Fruit fly (Drosophila melanogaster): Measurements from ENCODE around the gene CG14321.
A peak's percentile ranks its signal among the peaks of the same experiment; 100 is the strongest.

CG14321 gene

dm6 chr3R:17684854-17685253 is 48.5 kb upstream of the CG14321 start, which contains the start of the genes CG31251 and CG31360:
CG31251 (minus strand) TSS chr3R:17684915.
CG31360 (plus strand) TSS chr3R:17685097.
- TF ChIP-seq CG8765 (GFP tag; IDR thresholded peaks at IDR 0.05) = no peak
- TF ChIP-seq HLHmδ (GFP tag; optimal IDR thresholded peaks at IDR 0.05) = no peak
- no peak for TF ChIP-seq vfl (GFP tag; optimal IDR thresholded peaks at IDR 0.05)
- no peak for TF ChIP-seq CG11247 (GFP tag; IDR thresholded peaks at IDR 0.05)
- no peak for TF ChIP-seq cwo (GFP tag; optimal IDR thresholded peaks at IDR 0.05)
- TF ChIP-seq Oli (tag; optimal IDR thresholded peaks at IDR 0.05) = no peak
- TF ChIP-seq dm (GFP tag; optimal IDR thresholded peaks at IDR 0.05) = no peak
- TF ChIP-seq CoRest (tag; optimal IDR thresholded peaks at IDR 0.05) = peak; percentile 29
- TF ChIP-seq CG2129 (GFP tag; IDR thresholded peaks at IDR 0.05; ENCODE audit: partially characterized antibody) = peak; percentile 66
- no peak for TF ChIP-seq CG31388 (GFP tag; optimal IDR thresholded peaks at IDR 0.05)
- no peak for TF ChIP-seq Vsx1 (GFP tag; optimal IDR thresholded peaks at IDR 0.05)
- no peak for TF ChIP-seq CG12104 (GFP tag; optimal IDR thresholded peaks at IDR 0.05)
- TF ChIP-seq E2f2 (GFP tag; IDR thresholded peaks at IDR 0.05) = 0 out of 2 replicates have a peak, but pooled peaks have one; percentile 23
- peak; percentile 22 for TF ChIP-seq Sin3A (optimal IDR thresholded peaks at IDR 0.05)
- TF ChIP-seq CG10209 (GFP tag; optimal IDR thresholded peaks at IDR 0.05) = no peak
- no peak for TF ChIP-seq Dad (GFP tag; optimal IDR thresholded peaks at IDR 0.05)
- TF ChIP-seq stc (GFP tag; IDR thresholded peaks at IDR 0.05) = no peak
- TF ChIP-seq CG4707 (GFP tag; optimal IDR thresholded peaks at IDR 0.05) = no peak
- no peak for TF ChIP-seq CG30403 (GFP tag; optimal IDR thresholded peaks at IDR 0.05)
- no peak for TF ChIP-seq zfh1 (GFP tag; IDR thresholded peaks at IDR 0.05)
- no peak for TF ChIP-seq CG6683 (GFP tag; optimal IDR thresholded peaks at IDR 0.05)
- TF ChIP-seq mam (GFP tag; optimal IDR thresholded peaks at IDR 0.05) = no peak
- TF ChIP-seq gem (tag; optimal IDR thresholded peaks at IDR 0.05) = no peak
- TF ChIP-seq Dp (GFP tag; optimal IDR thresholded peaks at IDR 0.05) = peak; percentile 37
- no peak for TF ChIP-seq CG6654 (GFP tag; optimal IDR thresholded peaks at IDR 0.05)
- TF ChIP-seq Bteb2 (GFP tag; optimal IDR thresholded peaks at IDR 0.05) = no peak
- no peak for TF ChIP-seq CG7987 (GFP tag; optimal IDR thresholded peaks at IDR 0.05)
- TF ChIP-seq sd (tag; optimal IDR thresholded peaks at IDR 0.05) = no peak
- no peak for TF ChIP-seq CG1529 (GFP tag; optimal IDR thresholded peaks at IDR 0.05)
- TF ChIP-seq CG34376 (GFP tag; optimal IDR thresholded peaks at IDR 0.05) = no peak
- no peak for TF ChIP-seq CG1233 (GFP tag; optimal IDR thresholded peaks at IDR 0.05)
- no peak for TF ChIP-seq CG1832 (GFP tag; optimal IDR thresholded peaks at IDR 0.05)
- TF ChIP-seq CG15514 (GFP tag; optimal IDR thresholded peaks at IDR 0.05) = no peak
- no peak for TF ChIP-seq CG4730 (GFP tag; IDR thresholded peaks at IDR 0.05)
- TF ChIP-seq dimm (GFP tag; IDR thresholded peaks at IDR 0.05) = no peak
- TF ChIP-seq pfk (GFP tag; optimal IDR thresholded peaks at IDR 0.05) = no peak
- no peak for TF ChIP-seq chif (GFP tag; optimal IDR thresholded peaks at IDR 0.05)
- no peak for TF ChIP-seq CG6254 (GFP tag; optimal IDR thresholded peaks at IDR 0.05)
- TF ChIP-seq yki (optimal IDR thresholded peaks at IDR 0.05) = no peak
- no peak for TF ChIP-seq CkIIα-i1 (GFP tag; IDR thresholded peaks at IDR 0.05)
- no peak for TF ChIP-seq CG1792 (GFP tag; optimal IDR thresholded peaks at IDR 0.05)
- no peak for TF ChIP-seq ham (GFP tag; IDR thresholded peaks at IDR 0.05)
- no peak for TF ChIP-seq CG17359 (tag; optimal IDR thresholded peaks at IDR 0.05)
- TF ChIP-seq fd64A (GFP tag; optimal IDR thresholded peaks at IDR 0.05) = no peak
- no peak for TF ChIP-seq Neu2 (GFP tag; optimal IDR thresholded peaks at IDR 0.05; ENCODE audit: borderline replicate concordance)
- TF ChIP-seq twi (tag; optimal IDR thresholded peaks at IDR 0.05) = no peak
- no peak for TF ChIP-seq CG2678 (tag; optimal IDR thresholded peaks at IDR 0.05)
- no peak for TF ChIP-seq pros (GFP tag; optimal IDR thresholded peaks at IDR 0.05)
- no peak for TF ChIP-seq CG11696 (GFP tag; IDR thresholded peaks at IDR 0.05)
- TF ChIP-seq PHDP (tag; optimal IDR thresholded peaks at IDR 0.05) = peak; percentile 3
- TF ChIP-seq CrebB (tag; optimal IDR thresholded peaks at IDR 0.05) = no peak
- no peak for TF ChIP-seq CG17568 (GFP tag; optimal IDR thresholded peaks at IDR 0.05)
